In genomic region chrIII:11931960-11932359, ce11 we compare ENCODE assay signal across 6 worm cellular contexts.
TF ChIP-seq lines count a peak whose summit lies in the region.

No protein-coding gene starts in this region.

TF ChIP-seq in whole organism, L1 larva, 84 proteins besides CTCF, POLR2A, EP300 and RAD21:
- no peak for TF ChIP-seq sox-4 (tag; optimal IDR thresholded peaks at IDR 0.05; lab: Kevin White, UChicago)
- TF ChIP-seq nhr-85 (tag; lab: Kevin White, UChicago), result peak; percentile 30
- no peak for TF ChIP-seq tlp-1 (tag; optimal IDR thresholded peaks at IDR 0.05; lab: Kevin White, UChicago)
TF ChIP-seq in whole organism, L1 larva: peak in this region for 1.

TF ChIP-seq in whole organism, L4 larva, 104 proteins besides CTCF, POLR2A, EP300 and RAD21:
- TF ChIP-seq zip-11 (GFP tag; IDR thresholded peaks at IDR 0.05; lab: Robert Waterston, UW) (0 out of 2 replicates have a peak, but pooled peaks have one; percentile 12), unc-62 (GFP tag; optimal IDR thresholded peaks at IDR 0.05 in 1 of 2; lab: Kevin White, UChicago) (peak in 1 of 2 experiments; percentile 90), unc-62 (tag; optimal IDR thresholded peaks at IDR 0.05; lab: Kevin White, UChicago) (no peak), dmd-8 (GFP tag; IDR thresholded peaks at IDR 0.05; lab: Robert Waterston, UW) (0 out of 2 replicates have a peak, but pooled peaks have one; percentile 14), dpl-1 (GFP tag; optimal IDR thresholded peaks at IDR 0.05; lab: Kevin White, UChicago) (no peak)

TF ChIP-seq in whole organism, early embryonic, 17 proteins besides CTCF, POLR2A, EP300 and RAD21:
- TF ChIP-seq sea-1 (GFP tag; conservative IDR thresholded peaks at IDR 0.05; lab: Robert Waterston, UW) (peak; percentile 48; the same call in 1 of the 2 replicates), tbx-37 (GFP tag; conservative IDR thresholded peaks at IDR 0.05; lab: Robert Waterston, UW) (peak; percentile 18; the same call in 1 of the 2 replicates), tra-4 (tag; optimal IDR thresholded peaks at IDR 0.05; lab: Kevin White, UChicago) (no peak), aly-1 (tag; optimal IDR thresholded peaks at IDR 0.05; lab: Kevin White, UChicago) (no peak)
TF ChIP-seq in whole organism, early embryonic: peak in this region for 2.

TF ChIP-seq in whole organism, midembryonic, 9 proteins besides CTCF, POLR2A, EP300 and RAD21:
- TF ChIP-seq med-1 (GFP tag; optimal IDR thresholded peaks at IDR 0.05; lab: Kevin White, UChicago; ENCODE audit: insufficient read depth) (no peak), klf-2 (GFP tag; conservative IDR thresholded peaks at IDR 0.05; lab: Robert Waterston, UW) (peak; percentile 52; the same call in 1 of the 2 replicates), cog-1 (tag; optimal IDR thresholded peaks at IDR 0.05; lab: Kevin White, UChicago) (no peak), T22C8.4 (GFP tag; IDR thresholded peaks at IDR 0.05; lab: Robert Waterston, UW) (no peak), flt-1 (GFP tag; IDR thresholded peaks at IDR 0.05; lab: Robert Waterston, UW) (no peak), ref-1 (GFP tag; conservative IDR thresholded peaks at IDR 0.05; lab: Robert Waterston, UW) (peak; percentile 42; the same call in 1 of the 2 replicates), tab-1 (GFP tag; IDR thresholded peaks at IDR 0.05; lab: Robert Waterston, UW) (no peak), ztf-29 (GFP tag; IDR thresholded peaks at IDR 0.05; lab: Robert Waterston, UW) (no peak), ztf-23 (GFP tag; IDR thresholded peaks at IDR 0.05; lab: Robert Waterston, UW) (no peak)

TF ChIP-seq in whole organism, mixed stage, embryonic, 35 proteins besides CTCF, POLR2A, EP300 and RAD21:
- peak; percentile 20 for TF ChIP-seq sptf-1 (tag; optimal IDR thresholded peaks at IDR 0.05; lab: Kevin White, UChicago)
- no peak for TF ChIP-seq unc-62 (GFP tag; optimal IDR thresholded peaks at IDR 0.05; lab: Kevin White, UChicago)

TF ChIP-seq in whole organism, young adult, 124 proteins besides CTCF, POLR2A, EP300 and RAD21:
- TF ChIP-seq madf-8 (GFP tag; conservative IDR thresholded peaks at IDR 0.05; lab: Robert Waterston, UW) (no peak), F55B11.4 (tag; optimal IDR thresholded peaks at IDR 0.05; lab: Kevin White, UChicago; ENCODE audit: borderline replicate concordance, insufficient read depth) (no peak), zfh-2 (GFP tag; conservative IDR thresholded peaks at IDR 0.05; lab: Robert Waterston, UW) (no peak), F57C9.4 (tag; optimal IDR thresholded peaks at IDR 0.05; lab: Kevin White, UChicago) (no peak), madf-10 (tag; optimal IDR thresholded peaks at IDR 0.05; lab: Kevin White, UChicago) (no peak), repo-1 (tag; optimal IDR thresholded peaks at IDR 0.05; lab: Kevin White, UChicago) (no peak), madf-3 (GFP tag; IDR thresholded peaks at IDR 0.05; lab: Robert Waterston, UW) (0 out of 2 replicates have a peak, but pooled peaks have one; percentile 58), F23B12.7 (tag; optimal IDR thresholded peaks at IDR 0.05; lab: Kevin White, UChicago; ENCODE audit: insufficient read depth) (no peak)
